Fruit fly (Drosophila melanogaster) whole organism, prepupa: ENCODE results near the gene SrpRalpha.

Source experiments
- CG10631 ChIP-seq: fragments of 200-800 bp; sonication (Bioruptor generic); optimal IDR thresholded peaks from 2 replicates; lab custom pipeline; 2016; ENCODE audit warnings: missing biosample characterization, missing genetic modification characterization
- CG11294 ChIP-seq: fragments of 200-800 bp; sonication (Bioruptor generic); IDR thresholded peaks from 2 replicates; pipeline ENCODE4 v1.3.6; 2022; ENCODE audit warnings: missing biosample characterization, missing genetic modification characterization
- CG16779 ChIP-seq: fragments of 200-800 bp; sonication (Bioruptor generic); optimal IDR thresholded peaks from 3 replicates; lab custom pipeline; 2017; ENCODE audit warnings: missing biosample characterization, mild to moderate bottlenecking, missing genetic modification characterization
- CG34406 ChIP-seq: fragments of 200-800 bp; sonication (Bioruptor generic); optimal IDR thresholded peaks from 3 replicates; lab custom pipeline; 2016; ENCODE audit warnings: missing biosample characterization, missing genetic modification characterization
- Ets21C ChIP-seq: fragments of 200-800 bp; sonication (Bioruptor generic); optimal IDR thresholded peaks from 3 replicates; lab custom pipeline; 2016; ENCODE audit warnings: missing biosample characterization, missing genetic modification characterization
- Gug ChIP-seq: fragments of 200-800 bp; sonication (Bioruptor generic); IDR thresholded peaks from 2 replicates; pipeline ENCODE4 v1.3.6; 2022; ENCODE audit warnings: missing biosample characterization, missing genetic modification characterization
- Hr39 ChIP-seq: fragments of 200-800 bp; sonication (Bioruptor generic); optimal IDR thresholded peaks from 2 replicates; lab custom pipeline; 2016; ENCODE audit warnings: missing biosample characterization, missing genetic modification characterization
- OdsH ChIP-seq: fragments of 200-800 bp; sonication (Bioruptor generic); optimal IDR thresholded peaks from 3 replicates; lab custom pipeline; 2016; ENCODE audit warnings: missing biosample characterization, missing genetic modification characterization
- acj6 ChIP-seq: fragments of 200-800 bp; sonication (Bioruptor generic); optimal IDR thresholded peaks from 3 replicates; lab custom pipeline; 2016; ENCODE audit warnings: missing biosample characterization, missing genetic modification characterization
- dac ChIP-seq: fragments of 200-800 bp; sonication (Bioruptor generic); optimal IDR thresholded peaks from 2 replicates; lab custom pipeline; 2017; ENCODE audit warnings: missing biosample characterization, mild to moderate bottlenecking, missing genetic modification characterization
- dsx ChIP-seq: fragments of 200-800 bp; optimal IDR thresholded peaks from 3 replicates; lab custom pipeline; 2019; ENCODE audit warnings: missing biosample characterization, mild to moderate bottlenecking, missing genetic modification characterization, moderate library complexity; ENCODE audit not compliant: poor library complexity, severe bottlenecking
- esn ChIP-seq: fragments of 200-800 bp; sonication (Bioruptor generic); optimal IDR thresholded peaks from 2 replicates; lab custom pipeline; 2016; ENCODE audit warnings: missing biosample characterization, mild to moderate bottlenecking, missing genetic modification characterization, moderate library complexity
- fd85E ChIP-seq: fragments of 200-800 bp; sonication (Bioruptor generic); optimal IDR thresholded peaks from 3 replicates; lab custom pipeline; 2016; ENCODE audit warnings: missing biosample characterization, missing genetic modification characterization
- net ChIP-seq: fragments of 200-800 bp; sonication (Bioruptor generic); optimal IDR thresholded peaks from 3 replicates; lab custom pipeline; 2016; ENCODE audit warnings: missing biosample characterization, missing genetic modification characterization

- TF ChIP-seq Hr39 (GFP tag; lab: Kevin White, UChicago), result no peak
- no peak for TF ChIP-seq dac (GFP tag; lab: Kevin White, UChicago)
- no peak for TF ChIP-seq Gug (GFP tag; lab: Robert Waterston, UW)
- no peak for TF ChIP-seq acj6 (GFP tag; lab: Kevin White, UChicago)
- TF ChIP-seq CG16779, result no peak
- no peak for TF ChIP-seq CG11294 (GFP tag; lab: Robert Waterston, UW)
- no peak for TF ChIP-seq CG34406 (GFP tag; lab: Kevin White, UChicago)
- TF ChIP-seq Ets21C (GFP tag; lab: Kevin White, UChicago), result no peak
- TF ChIP-seq fd85E (GFP tag; lab: Kevin White, UChicago), result no peak
- no peak for TF ChIP-seq esn (GFP tag; lab: Kevin White, UChicago)
- no peak for TF ChIP-seq CG10631
- TF ChIP-seq net, result no peak
- no peak for TF ChIP-seq OdsH (GFP tag; lab: Kevin White, UChicago)
- TF ChIP-seq dsx (GFP tag; lab: Kevin White, UChicago), result no peak
Measured at dm6 chrX:11153413-11153812, 24.5 kb upstream of the SrpRalpha start.
